Fruit fly (Drosophila melanogaster) whole organism, embryonic: ENCODE measurements around the gene rk.

Source experiments
- CG11504 ChIP-seq: fragments of 200-800 bp; sonication (Bioruptor generic); optimal IDR thresholded peaks from 3 replicates; lab custom pipeline; 2019; ENCODE audit warnings: missing biosample characterization, mild to moderate bottlenecking, missing genetic modification characterization, moderate library complexity
- CG12071 ChIP-seq: fragments of 200-800 bp; sonication (Bioruptor generic); optimal IDR thresholded peaks from 3 replicates; lab custom pipeline; 2018; ENCODE audit warnings: missing biosample characterization, mild to moderate bottlenecking, missing genetic modification characterization
- CG12942 ChIP-seq: fragments of 200-800 bp; sonication (Bioruptor generic); optimal IDR thresholded peaks from 3 replicates; lab custom pipeline; 2016; ENCODE audit warnings: missing biosample characterization, missing genetic modification characterization
- CG13894 ChIP-seq: fragments of 200-800 bp; sonication (Bioruptor generic); optimal IDR thresholded peaks from 3 replicates; lab custom pipeline; 2018; ENCODE audit warnings: missing biosample characterization, mild to moderate bottlenecking, missing genetic modification characterization, moderate library complexity
- CG15514 ChIP-seq: fragments of 200-800 bp; sonication (Bioruptor generic); optimal IDR thresholded peaks from 3 replicates; lab custom pipeline; 2017; ENCODE audit warnings: missing biosample characterization, missing genetic modification characterization, mild to moderate bottlenecking, moderate library complexity, missing genetic modification reagents
- CG1647 ChIP-seq: fragments of 200-800 bp; sonication (Bioruptor generic); optimal IDR thresholded peaks from 3 replicates; lab custom pipeline; 2016; ENCODE audit warnings: missing biosample characterization, missing genetic modification characterization
- CG2199 ChIP-seq: fragments of 200-800 bp; sonication (Bioruptor generic); IDR thresholded peaks from 3 replicates; pipeline ENCODE4 v1.3.6; 2022; ENCODE audit warnings: missing biosample characterization, missing genetic modification characterization
- CG31441 ChIP-seq: fragments of 200-800 bp; sonication (Bioruptor generic); IDR thresholded peaks from 2 replicates; pipeline ENCODE4 v1.3.6; 2022; ENCODE audit warnings: missing biosample characterization, missing genetic modification characterization
- CG32772 ChIP-seq: fragments of 200-800 bp; sonication (Bioruptor generic); IDR thresholded peaks from 2 replicates; pipeline ENCODE4 v1.3.6; 2022; ENCODE audit warnings: missing biosample characterization, missing genetic modification characterization
- CG3281 ChIP-seq: fragments of 200-800 bp; sonication (Bioruptor generic); optimal IDR thresholded peaks from 3 replicates; lab custom pipeline; 2017; ENCODE audit warnings: missing biosample characterization, mild to moderate bottlenecking, missing genetic modification characterization
- CG4360 ChIP-seq: fragments of 200-800 bp; sonication (Bioruptor generic); IDR thresholded peaks from 2 replicates; pipeline ENCODE4 v1.3.6; 2022; ENCODE audit warnings: missing biosample characterization, missing genetic modification characterization
- CG4404 ChIP-seq: fragments of 200-800 bp; sonication (Bioruptor generic); IDR thresholded peaks from 2 replicates; pipeline ENCODE4 v1.3.6; 2022; ENCODE audit warnings: missing biosample characterization, missing genetic modification characterization
- CG4820 ChIP-seq: fragments of 200-800 bp; sonication (Bioruptor generic); optimal IDR thresholded peaks from 3 replicates; lab custom pipeline; 2016; ENCODE audit warnings: missing biosample characterization, missing genetic modification characterization
- CG6791 ChIP-seq: fragments of 200-800 bp; sonication (Bioruptor generic); IDR thresholded peaks from 3 replicates; pipeline ENCODE4 v1.3.6; 2022; ENCODE audit warnings: missing biosample characterization, missing genetic modification characterization; ENCODE audit not compliant: partially characterized antibody
- CG9727 ChIP-seq: fragments of 200-800 bp; sonication (Bioruptor generic); optimal IDR thresholded peaks from 3 replicates; lab custom pipeline; 2017; ENCODE audit warnings: missing biosample characterization, mild to moderate bottlenecking, missing genetic modification characterization
- Dad ChIP-seq: fragments of 200-800 bp; sonication (Bioruptor generic); optimal IDR thresholded peaks from 3 replicates; lab custom pipeline; 2016; ENCODE audit warnings: missing biosample characterization, missing genetic modification characterization
- Dbx ChIP-seq: fragments of 200-800 bp; sonication (Bioruptor generic); IDR thresholded peaks from 3 replicates; pipeline ENCODE4 v1.3.6; 2022; ENCODE audit warnings: missing biosample characterization, missing genetic modification characterization
- Gug ChIP-seq: fragments of 200-800 bp; sonication (Bioruptor generic); IDR thresholded peaks from 4 replicates; pipeline ENCODE4 v1.3.6; 2022; ENCODE audit warnings: missing biosample characterization, missing genetic modification characterization
- HLH3B ChIP-seq: fragments of 200-800 bp; sonication (Bioruptor generic); IDR thresholded peaks from 2 replicates; pipeline ENCODE4 v1.3.6; 2022; ENCODE audit warnings: missing biosample characterization, missing genetic modification characterization
- HmgZ ChIP-seq: fragments of 200-800 bp; sonication (Bioruptor generic); optimal IDR thresholded peaks from 2 replicates; lab custom pipeline; 2018; ENCODE audit warnings: missing biosample characterization, mild to moderate bottlenecking, missing genetic modification characterization
- Kr ChIP-seq: fragments of 200-800 bp; sonication (Bioruptor generic); optimal IDR thresholded peaks from 2 replicates; lab custom pipeline; 2017; ENCODE audit warnings: missing biosample characterization, mild to moderate bottlenecking, missing genetic modification characterization
- NFAT ChIP-seq: fragments of 200-800 bp; sonication (Bioruptor generic); IDR thresholded peaks from 2 replicates; pipeline ENCODE4 v1.3.6; 2022; ENCODE audit warnings: missing biosample characterization, missing genetic modification characterization
- Side ChIP-seq: fragments of 200-800 bp; sonication (Bioruptor generic); optimal IDR thresholded peaks from 2 replicates; lab custom pipeline; 2016; ENCODE audit warnings: missing biosample characterization, missing genetic modification characterization
- Sry-δ ChIP-seq: fragments of 200-800 bp; sonication (Bioruptor generic); optimal IDR thresholded peaks from 2 replicates; lab custom pipeline; 2016; ENCODE audit warnings: missing biosample characterization, missing genetic modification characterization
- aop ChIP-seq: fragments of 200-800 bp; sonication (Bioruptor generic); IDR thresholded peaks from 2 replicates; pipeline ENCODE4 v1.3.6; 2022; ENCODE audit warnings: missing biosample characterization, missing genetic modification characterization
- chinmo ChIP-seq: fragments of 200-800 bp; sonication (Bioruptor generic); IDR thresholded peaks from 4 replicates; pipeline ENCODE4 v1.3.6; 2022; ENCODE audit warnings: missing biosample characterization, missing genetic modification characterization; ENCODE audit not compliant: partially characterized antibody
- croc ChIP-seq: fragments of 200-800 bp; sonication (Bioruptor generic); conservative IDR thresholded peaks from 3 replicates; pipeline ENCODE4 v1.3.6; 2022; ENCODE audit warnings: missing biosample characterization, missing genetic modification characterization
- cwo ChIP-seq: fragments of 200-800 bp; sonication (Bioruptor generic); optimal IDR thresholded peaks from 3 replicates; lab custom pipeline; 2017; ENCODE audit warnings: missing biosample characterization, missing genetic modification characterization, mild to moderate bottlenecking, moderate library complexity, missing genetic modification reagents
- fd96Cb ChIP-seq: fragments of 200-800 bp; sonication (Bioruptor generic); optimal IDR thresholded peaks from 2 replicates; lab custom pipeline; 2018; ENCODE audit warnings: missing biosample characterization, mild to moderate bottlenecking, missing genetic modification characterization, moderate library complexity
- hth ChIP-seq: fragments of >200 bp; optimal IDR thresholded peaks from 2 replicates; lab custom pipeline; 2017; ENCODE audit warnings: inconsistent platforms
- lov ChIP-seq, 2 experiments: fragments of 200-800 bp in 1 of 2; fragments of >200 bp in 1 of 2; sonication (Bioruptor generic) in 1 of 2; IDR thresholded peaks in 1 of 2; optimal IDR thresholded peaks in 1 of 2; 2 replicates in 1 of 2; 3 replicates in 1 of 2; pipeline versions ENCODE4 v1.3.6 to Lab custom; 2017 to 2022; ENCODE audit warnings: missing biosample characterization in 1 of 2, missing genetic modification characterization in 1 of 2
- luna ChIP-seq: fragments of 200-800 bp; sonication (Bioruptor generic); optimal IDR thresholded peaks from 2 replicates; lab custom pipeline; 2016; ENCODE audit warnings: missing biosample characterization, missing genetic modification characterization
- nerfin-1 ChIP-seq: fragments of 200-800 bp; sonication (Bioruptor generic); optimal IDR thresholded peaks from 3 replicates; lab custom pipeline; 2019; ENCODE audit warnings: missing biosample characterization, mild to moderate bottlenecking, missing genetic modification characterization, moderate library complexity
- nmo ChIP-seq: fragments of 200-800 bp; sonication (Bioruptor generic); optimal IDR thresholded peaks from 2 replicates; lab custom pipeline; 2018; ENCODE audit warnings: missing biosample characterization, mild to moderate bottlenecking, missing genetic modification characterization, moderate library complexity
- onecut ChIP-seq: fragments of 200-800 bp; sonication (Bioruptor generic); IDR thresholded peaks from 2 replicates; pipeline ENCODE4 v1.3.6; 2022; ENCODE audit warnings: missing biosample characterization, missing genetic modification characterization
- pnt ChIP-seq: fragments of 200-800 bp; sonication (Bioruptor generic); optimal IDR thresholded peaks from 3 replicates; lab custom pipeline; 2016; ENCODE audit warnings: missing biosample characterization, missing genetic modification characterization
- prd ChIP-seq, 3 experiments: fragments of >200 bp in 2 of 3; fragments of 200-800 bp in 1 of 3; sonication (Bioruptor generic) in 1 of 3; optimal IDR thresholded peaks in 2 of 3; IDR thresholded peaks in 1 of 3; 2 replicates in 2 of 3; 3 replicates in 1 of 3; pipeline versions ENCODE4 v1.3.6 to Lab custom; 2017 to 2022; ENCODE audit warnings: missing biosample characterization in 1 of 3, missing genetic modification characterization in 1 of 3
- scrt ChIP-seq: fragments of 200-800 bp; sonication (Bioruptor generic); optimal IDR thresholded peaks from 2 replicates; lab custom pipeline; 2018; ENCODE audit warnings: missing biosample characterization, mild to moderate bottlenecking, missing genetic modification characterization, moderate library complexity
- slbo ChIP-seq: fragments of 200-800 bp; sonication (Bioruptor generic); IDR thresholded peaks from 2 replicates; pipeline ENCODE4 v1.3.6; 2022; ENCODE audit warnings: missing biosample characterization, missing genetic modification characterization
- tap ChIP-seq: fragments of 200-800 bp; optimal IDR thresholded peaks from 3 replicates; lab custom pipeline; 2019; ENCODE audit warnings: missing biosample characterization, mild to moderate bottlenecking, missing genetic modification characterization, moderate library complexity
- tna ChIP-seq: fragments of 200-800 bp; sonication (Bioruptor generic); IDR thresholded peaks from 2 replicates; pipeline ENCODE4 v1.3.6; 2022; ENCODE audit warnings: missing biosample characterization, missing genetic modification characterization; ENCODE audit not compliant: partially characterized antibody

rk gene

dm6 chr2L:14024051-14024745 lies 23.1 kb upstream of the rk start (continued):
- TF ChIP-seq aop (GFP tag; lab: Robert Waterston, UW) (peak; percentile 92), CG13894 (tag; lab: Kevin White, UChicago) (peak; percentile 98), lov (optimal IDR thresholded peaks at IDR 0.05; lab: Kevin White, UChicago) (no peak), lov (GFP tag; IDR thresholded peaks at IDR 0.05; lab: Robert Waterston, UW) (peak; percentile 99), cwo (GFP tag; lab: Kevin White, UChicago) (peak; percentile 97), Kr (GFP tag; lab: Kevin White, UChicago) (peak; percentile 100), nmo (GFP tag; lab: Kevin White, UChicago) (peak; percentile 90), croc (GFP tag; lab: Robert Waterston, UW) (peak; percentile 93), tap (tag; lab: Kevin White, UChicago) (peak; percentile 99), luna (GFP tag; lab: Kevin White, UChicago) (peak; percentile 97), CG31441 (GFP tag; lab: Robert Waterston, UW) (peak; percentile 96), Dbx (GFP tag; lab: Robert Waterston, UW) (peak; percentile 99), CG32772 (GFP tag; lab: Robert Waterston, UW) (peak; percentile 96), HmgZ (tag; lab: Kevin White, UChicago) (peak; percentile 100), CG4820 (GFP tag; lab: Kevin White, UChicago) (peak; percentile 98), CG12071 (GFP tag; lab: Kevin White, UChicago) (peak; percentile 100), NFAT (peak; percentile 98), HLH3B (peak; percentile 99), Dad (GFP tag; lab: Kevin White, UChicago) (peak; percentile 98), fd96Cb (tag; lab: Kevin White, UChicago) (peak; percentile 97), CG4360 (GFP tag; lab: Robert Waterston, UW) (peak; percentile 98), CG1647 (peak; percentile 99), CG3281 (GFP tag; lab: Kevin White, UChicago) (peak; percentile 99), slbo (peak; percentile 91), scrt (peak; percentile 98), chinmo (GFP tag; lab: Robert Waterston, UW) (peak; percentile 93; the same call in 2 of the 4 replicates), Gug (GFP tag; lab: Robert Waterston, UW) (peak; percentile 81; the same call in 2 of the 4 replicates), tna (GFP tag; lab: Robert Waterston, UW) (0 out of 2 replicates have a peak, but pooled peaks have one; percentile 35), CG6791 (GFP tag; lab: Robert Waterston, UW) (no peak), Sry-δ (GFP tag; lab: Kevin White, UChicago) (peak; percentile 84), CG9727 (GFP tag; lab: Kevin White, UChicago) (peak; percentile 100), onecut (GFP tag; lab: Robert Waterston, UW) (peak; percentile 98), Side (GFP tag; lab: Kevin White, UChicago) (peak; percentile 100), CG2199 (GFP tag; lab: Robert Waterston, UW) (peak; percentile 99), nerfin-1 (peak; percentile 99), CG4404 (GFP tag; lab: Robert Waterston, UW) (peak; percentile 88), CG11504 (tag; lab: Kevin White, UChicago) (peak; percentile 96), pnt (GFP tag; lab: Kevin White, UChicago) (peak; percentile 99), prd (optimal IDR thresholded peaks at IDR 0.05; lab: Kevin White, UChicago) (no peak), prd (GFP tag; IDR thresholded peaks at IDR 0.05; lab: Robert Waterston, UW) (peak; percentile 95), CG12942 (GFP tag; lab: Kevin White, UChicago) (peak; percentile 100), hth (lab: Kevin White, UChicago) (no peak), CG15514 (GFP tag; lab: Kevin White, UChicago) (peak; percentile 96)
